Worm (Caenorhabditis elegans) whole organism, young adult: Measurements from ENCODE around the gene K05F1.10.
A peak's percentile ranks its signal among the peaks of the same experiment; 100 is the strongest.

ENCODE experiments used
- B0035.1 ChIP-seq: sonication (generic microtip); optimal IDR thresholded peaks from 2 replicates; lab custom pipeline; 2016; ENCODE audit warnings: missing genetic modification characterization, mild to moderate bottlenecking, missing compliant biosample characterization, missing genotype, missing genetic modification reagents
- B0261.1 ChIP-seq: sonication (generic microtip); optimal IDR thresholded peaks from 2 replicates; lab custom pipeline; 2016; ENCODE audit warnings: mild to moderate bottlenecking, missing genetic modification characterization, moderate library complexity, missing compliant biosample characterization
- C06A6.2 ChIP-seq: fragments of 200-800 bp; sonication (Bioruptor generic); conservative IDR thresholded peaks from 2 replicates; pipeline ENCODE4 v1.3.6; 2022; ENCODE audit warnings: missing genetic modification characterization, missing compliant biosample characterization
- D2030.7 ChIP-seq: fragments of 200-800 bp; sonication (Bioruptor generic); IDR thresholded peaks from 2 replicates; pipeline ENCODE4 v1.3.6; 2022; ENCODE audit warnings: missing genetic modification reagents, missing genetic modification characterization, missing compliant biosample characterization
- F55B11.4 ChIP-seq: sonication (generic microtip); optimal IDR thresholded peaks from 2 replicates; lab custom pipeline; 2016; ENCODE audit warnings: missing compliant biosample characterization, missing genetic modification characterization, borderline replicate concordance; ENCODE audit not compliant: insufficient read depth
- F57A8.1 ChIP-seq: fragments of 200-800 bp; sonication (Bioruptor generic); optimal IDR thresholded peaks from 2 replicates; lab custom pipeline; 2018; ENCODE audit warnings: mild to moderate bottlenecking, missing genetic modification characterization, moderate library complexity, missing compliant biosample characterization
- K12H6.12 ChIP-seq: fragments of 200-800 bp; sonication (Bioruptor generic); optimal IDR thresholded peaks from 2 replicates; lab custom pipeline; 2018; ENCODE audit warnings: mild to moderate bottlenecking, missing genetic modification characterization, missing compliant biosample characterization
- T07F8.4 ChIP-seq: sonication (generic microtip); optimal IDR thresholded peaks from 2 replicates; lab custom pipeline; 2016; ENCODE audit warnings: mild to moderate bottlenecking, missing genetic modification characterization, moderate library complexity, missing compliant biosample characterization
- Y53G8AR.9 ChIP-seq: fragments of 200-800 bp; sonication (Bioruptor generic); conservative IDR thresholded peaks from 2 replicates; pipeline ENCODE4 v1.3.6; 2022; ENCODE audit warnings: missing genetic modification reagents, missing genetic modification characterization, missing compliant biosample characterization
- akir-1 ChIP-seq: fragments of 200-800 bp; sonication (Bioruptor generic); optimal IDR thresholded peaks from 2 replicates; lab custom pipeline; 2018; ENCODE audit warnings: mild to moderate bottlenecking, missing genetic modification characterization, moderate library complexity, missing compliant biosample characterization
- ama-1 ChIP-seq, 3 experiments: fragments of 150-350 bp in 1 of 3; sonication (generic microtip) in 2 of 3; optimal IDR thresholded peaks; 2 replicates each; lab custom pipeline; 2014 to 2018; ENCODE audit warnings: missing biosample characterization in 2 of 3, missing genetic modification characterization in 2 of 3, missing genetic modification reagents in 2 of 3
- attf-5 ChIP-seq: fragments of 200-800 bp; sonication (Bioruptor generic); optimal IDR thresholded peaks from 2 replicates; lab custom pipeline; 2018; ENCODE audit warnings: mild to moderate bottlenecking, missing genetic modification characterization, missing compliant biosample characterization
- bed-2 ChIP-seq: fragments of 200-800 bp; sonication (Bioruptor generic); IDR thresholded peaks from 2 replicates; pipeline ENCODE4 v1.3.6; 2022; ENCODE audit warnings: missing genetic modification reagents, missing genetic modification characterization, missing compliant biosample characterization
- ccch-3 ChIP-seq: fragments of 200-800 bp; sonication (Bioruptor generic); optimal IDR thresholded peaks from 2 replicates; lab custom pipeline; 2018; ENCODE audit warnings: mild to moderate bottlenecking, missing genetic modification characterization, missing compliant biosample characterization
- ceh-79 ChIP-seq: sonication (generic microtip); optimal IDR thresholded peaks from 2 replicates; lab custom pipeline; 2017; ENCODE audit warnings: mild to moderate bottlenecking, missing genetic modification characterization, missing compliant biosample characterization
- ceh-91 ChIP-seq: fragments of 200-800 bp; sonication (Bioruptor generic); IDR thresholded peaks from 2 replicates; pipeline ENCODE4 v1.3.6; 2022; ENCODE audit warnings: missing genetic modification reagents, missing genetic modification characterization, missing compliant biosample characterization
- chd-7 ChIP-seq: sonication (generic microtip); optimal IDR thresholded peaks from 2 replicates; lab custom pipeline; 2016; ENCODE audit warnings: mild to moderate bottlenecking, missing genetic modification characterization, moderate library complexity, missing compliant biosample characterization
- egrh-3 ChIP-seq: fragments of 200-800 bp; sonication (Bioruptor generic); IDR thresholded peaks from 2 replicates; pipeline ENCODE4 v1.3.6; 2022; ENCODE audit warnings: missing genetic modification reagents, missing genetic modification characterization, missing compliant biosample characterization
- ekl-4 ChIP-seq: fragments of 200-800 bp; sonication (Bioruptor generic); IDR thresholded peaks from 2 replicates; pipeline ENCODE4 v1.3.6; 2022; ENCODE audit warnings: missing genetic modification reagents, missing genetic modification characterization, missing compliant biosample characterization
- ets-4 ChIP-seq: fragments of 200-800 bp; sonication (Bioruptor generic); optimal IDR thresholded peaks from 2 replicates; lab custom pipeline; 2018; ENCODE audit warnings: mild to moderate bottlenecking, missing genetic modification characterization, missing compliant biosample characterization
- gei-17 ChIP-seq: fragments of 200-800 bp; sonication (Bioruptor generic); optimal IDR thresholded peaks from 2 replicates; lab custom pipeline; 2018; ENCODE audit warnings: mild to moderate bottlenecking, missing genetic modification characterization, missing compliant biosample characterization
- him-1 ChIP-seq: sonication (generic microtip); optimal IDR thresholded peaks from 2 replicates; lab custom pipeline; 2016; ENCODE audit warnings: missing genotype, missing genetic modification reagents, missing genetic modification characterization, missing compliant biosample characterization
- hmg-1.2 ChIP-seq: fragments of 200-800 bp; sonication (Bioruptor generic); IDR thresholded peaks from 2 replicates; pipeline ENCODE4 v1.3.6; 2022; ENCODE audit warnings: missing genetic modification reagents, missing genetic modification characterization, missing compliant biosample characterization
- let-607 ChIP-seq, 2 experiments: fragments of 200-800 bp in 1 of 2; sonication (Bioruptor generic) in 1 of 2; sonication (generic microtip) in 1 of 2; optimal IDR thresholded peaks; 2 replicates each; lab custom pipeline; 2016 to 2018; ENCODE audit warnings: mild to moderate bottlenecking in 2 of 2, missing compliant biosample characterization in 2 of 2, missing genetic modification characterization in 2 of 2, moderate library complexity in 2 of 2, missing genotype in 1 of 2
- lin-40 ChIP-seq: sonication (generic microtip); optimal IDR thresholded peaks from 2 replicates; lab custom pipeline; 2016; ENCODE audit warnings: missing genetic modification characterization, mild to moderate bottlenecking, missing compliant biosample characterization, missing genotype, missing genetic modification reagents
- mel-28 ChIP-seq: sonication (generic microtip); optimal IDR thresholded peaks from 2 replicates; lab custom pipeline; 2016; ENCODE audit warnings: borderline replicate concordance, mild to moderate bottlenecking, missing genetic modification characterization, missing compliant biosample characterization
- mes-4 ChIP-seq: sonication (generic microtip); optimal IDR thresholded peaks from 2 replicates; lab custom pipeline; 2016; ENCODE audit warnings: missing genotype, missing genetic modification characterization, missing compliant biosample characterization
- nfya-1 ChIP-seq: sonication (generic microtip); optimal IDR thresholded peaks from 2 replicates; lab custom pipeline; 2017; ENCODE audit warnings: antibody characterized with exemption, missing compliant biosample characterization, missing genetic modification characterization, borderline replicate concordance; ENCODE audit not compliant: insufficient read depth
- nfya-2 ChIP-seq: fragments of 200-800 bp; sonication (Bioruptor generic); IDR thresholded peaks from 2 replicates; pipeline ENCODE4 v1.3.6; 2022; ENCODE audit warnings: missing genetic modification reagents, missing genetic modification characterization, missing compliant biosample characterization
- nfyb-1 ChIP-seq: fragments of 200-800 bp; sonication (Bioruptor generic); IDR thresholded peaks from 2 replicates; pipeline ENCODE4 v1.3.6; 2022; ENCODE audit warnings: missing genetic modification reagents, missing genetic modification characterization, missing compliant biosample characterization
- nhr-27 ChIP-seq: fragments of 200-800 bp; sonication (Bioruptor generic); optimal IDR thresholded peaks from 2 replicates; lab custom pipeline; 2018; ENCODE audit warnings: mild to moderate bottlenecking, missing genetic modification characterization, moderate library complexity, missing compliant biosample characterization
- pbrm-1 ChIP-seq: fragments of 200-800 bp; sonication (Bioruptor generic); IDR thresholded peaks from 2 replicates; pipeline ENCODE4 v1.3.6; 2022; ENCODE audit warnings: missing genetic modification reagents, missing genetic modification characterization, missing compliant biosample characterization
- pha-4 ChIP-seq: fragments of 150-350 bp; sonication (generic microtip); optimal IDR thresholded peaks from 2 replicates; lab custom pipeline; 2014; ENCODE audit warnings: missing biosample characterization, missing genetic modification reagents, missing genetic modification characterization
- rpc-1 ChIP-seq, 2 experiments: fragments of 150-350 bp in 1 of 2; sonication (generic microtip) in 1 of 2; optimal IDR thresholded peaks; 2 replicates each; lab custom pipeline; 2014 to 2018; ENCODE audit warnings: missing biosample characterization in 1 of 2, missing genetic modification characterization in 1 of 2, missing genetic modification reagents in 1 of 2, missing genotype in 1 of 2
- sdz-38 ChIP-seq: sonication (generic microtip); optimal IDR thresholded peaks from 2 replicates; lab custom pipeline; 2016; ENCODE audit warnings: missing genotype, missing genetic modification characterization, missing compliant biosample characterization
- snpc-1.1 ChIP-seq: sonication (generic microtip); optimal IDR thresholded peaks from 2 replicates; lab custom pipeline; 2017; ENCODE audit warnings: missing genetic modification characterization, mild to moderate bottlenecking, missing compliant biosample characterization, antibody characterized with exemption, moderate library complexity, missing genotype, missing genetic modification reagents; ENCODE audit not compliant: insufficient read depth
- snpc-4 ChIP-seq, 5 experiments: fragments of 150-350 bp in 1 of 5; sonication (generic microtip) in 4 of 5; optimal IDR thresholded peaks; 2 replicates each; lab custom pipeline; 2014 to 2018; ENCODE audit warnings: missing genetic modification characterization in 5 of 5, missing biosample characterization in 3 of 5, antibody characterized with exemption in 2 of 5, mild to moderate bottlenecking in 2 of 5, missing compliant biosample characterization in 2 of 5, missing genotype in 2 of 5, moderate library complexity in 2 of 5, missing genetic modification reagents in 1 of 5
- sptf-2 ChIP-seq: fragments of 200-800 bp; sonication (Bioruptor generic); optimal IDR thresholded peaks from 2 replicates; lab custom pipeline; 2018; ENCODE audit warnings: mild to moderate bottlenecking, missing genetic modification characterization, missing compliant biosample characterization
- unc-130 ChIP-seq: sonication (generic microtip); optimal IDR thresholded peaks from 2 replicates; lab custom pipeline; 2016; ENCODE audit warnings: missing genetic modification reagents, missing genetic modification characterization, missing compliant biosample characterization
- unc-62 ChIP-seq: fragments of 150-350 bp; optimal IDR thresholded peaks from 2 replicates; lab custom pipeline; 2014; ENCODE audit warnings: missing biosample characterization, missing genetic modification reagents, missing genetic modification characterization
- zim-3 ChIP-seq: sonication (generic microtip); optimal IDR thresholded peaks from 2 replicates; lab custom pipeline; 2017; ENCODE audit warnings: mild to moderate bottlenecking, missing genetic modification characterization, moderate library complexity, missing compliant biosample characterization
- ztf-18 ChIP-seq: sonication (generic microtip); optimal IDR thresholded peaks from 2 replicates; lab custom pipeline; 2016; ENCODE audit warnings: missing genotype, mild to moderate bottlenecking, missing genetic modification characterization, missing compliant biosample characterization
- ztf-22 ChIP-seq: fragments of 200-800 bp; sonication (Bioruptor generic); optimal IDR thresholded peaks from 2 replicates; lab custom pipeline; 2018; ENCODE audit warnings: mild to moderate bottlenecking, missing genetic modification characterization, moderate library complexity, missing compliant biosample characterization
- ztf-28 ChIP-seq: fragments of 200-800 bp; sonication (Bioruptor generic); IDR thresholded peaks from 2 replicates; pipeline ENCODE4 v1.3.6; 2022; ENCODE audit warnings: missing genetic modification reagents, missing genetic modification characterization, missing compliant biosample characterization

The K05F1.10 gene

ce11 chrII:5820282-5820762, 15.0 kb upstream of the K05F1.10 start, which contains the start of gene ehs-1:
ehs-1 (plus strand) TSS chrII:5820712.
- TF ChIP-seq hmg-1.2 (GFP tag; lab: Robert Waterston, UW) (0 out of 2 replicates have a peak, but pooled peaks have one; percentile 4), nfyb-1 (GFP tag; lab: Robert Waterston, UW) (0 out of 2 replicates have a peak, but pooled peaks have one; percentile 8), B0261.1 (tag; lab: Kevin White, UChicago) (no peak), D2030.7 (GFP tag; lab: Robert Waterston, UW) (no peak), pbrm-1 (GFP tag; lab: Robert Waterston, UW) (no peak), unc-130 (GFP tag; lab: Kevin White, UChicago) (no peak), mel-28 (tag; lab: Kevin White, UChicago) (no peak), let-607 (tag; optimal IDR thresholded peaks at IDR 0.05; lab: Kevin White, UChicago) (no peak)

ce11 chrII:5819655-5820054, 14.4 kb upstream of the K05F1.10 start:
- TF ChIP-seq gei-17 (GFP tag; lab: Kevin White, UChicago), result no peak
- TF ChIP-seq ets-4, result no peak
- no peak for TF ChIP-seq F55B11.4 (tag; lab: Kevin White, UChicago)
- no peak for TF ChIP-seq B0261.1 (tag; lab: Kevin White, UChicago)
- no peak for TF ChIP-seq mes-4 (tag; lab: Kevin White, UChicago)
- no peak for TF ChIP-seq ztf-22 (GFP tag; lab: Kevin White, UChicago)
- peak; percentile 31 for TF ChIP-seq attf-5 (GFP tag; lab: Kevin White, UChicago)
- no peak for TF ChIP-seq nhr-27 (tag; lab: Kevin White, UChicago)
- no peak for TF ChIP-seq ceh-79 (tag; lab: Kevin White, UChicago)
- no peak for TF ChIP-seq rpc-1 (optimal IDR thresholded peaks at IDR 0.05; lab: Kevin White, UChicago)
- TF ChIP-seq rpc-1 (tag; optimal IDR thresholded peaks at IDR 0.05; lab: Kevin White, UChicago), result no peak
- TF ChIP-seq chd-7 (tag; lab: Kevin White, UChicago), result no peak
- no peak for TF ChIP-seq Y53G8AR.9 (GFP tag; lab: Robert Waterston, UW)
- TF ChIP-seq unc-62 (GFP tag; lab: Kevin White, UChicago), result no peak
- no peak for TF ChIP-seq sdz-38 (tag; lab: Kevin White, UChicago)
- no peak for TF ChIP-seq sptf-2 (GFP tag; lab: Kevin White, UChicago)
- TF ChIP-seq lin-40 (tag; lab: Kevin White, UChicago), result no peak
- TF ChIP-seq K12H6.12 (tag; lab: Kevin White, UChicago), result no peak
- TF ChIP-seq hmg-1.2 (GFP tag; lab: Robert Waterston, UW), result peak; percentile 21; the same call in 1 of the 2 replicates
- TF ChIP-seq snpc-1.1, result no peak
- TF ChIP-seq F57A8.1, result no peak
- no peak for TF ChIP-seq snpc-4 (GFP tag; optimal IDR thresholded peaks at IDR 0.05; lab: Kevin White, UChicago)
- no peak for TF ChIP-seq snpc-4 (tag; optimal IDR thresholded peaks at IDR 0.05; lab: Kevin White, UChicago)
- TF ChIP-seq bed-2 (GFP tag; lab: Robert Waterston, UW), result 0 out of 2 replicates have a peak, but pooled peaks have one; percentile 24
- 0 out of 2 replicates have a peak, but pooled peaks have one; percentile 61 for TF ChIP-seq ztf-28 (GFP tag; lab: Robert Waterston, UW)
- TF ChIP-seq ceh-91 (GFP tag; lab: Robert Waterston, UW), result 0 out of 2 replicates have a peak, but pooled peaks have one; percentile 55
- TF ChIP-seq C06A6.2 (GFP tag; lab: Robert Waterston, UW), result no peak
- TF ChIP-seq zim-3 (tag; lab: Kevin White, UChicago), result no peak
- peak; percentile 40 for TF ChIP-seq him-1 (tag; lab: Kevin White, UChicago)
- TF ChIP-seq ekl-4 (GFP tag; lab: Robert Waterston, UW), result no peak
- TF ChIP-seq T07F8.4 (tag; lab: Kevin White, UChicago), result no peak
- no peak for TF ChIP-seq pha-4 (tag; lab: Kevin White, UChicago)
- no peak for TF ChIP-seq nfya-1 (tag; lab: Kevin White, UChicago)
- TF ChIP-seq B0035.1 (tag; lab: Kevin White, UChicago), result no peak
- TF ChIP-seq ccch-3 (GFP tag; lab: Kevin White, UChicago), result no peak
- TF ChIP-seq ama-1 (optimal IDR thresholded peaks at IDR 0.05; lab: Kevin White, UChicago), result no peak
- TF ChIP-seq ama-1 (GFP tag; optimal IDR thresholded peaks at IDR 0.05; lab: Kevin White, UChicago), result no peak
- TF ChIP-seq egrh-3, result no peak
- no peak for TF ChIP-seq nfya-2 (GFP tag; lab: Robert Waterston, UW)
- no peak for TF ChIP-seq ztf-18
- no peak for TF ChIP-seq akir-1 (GFP tag; lab: Kevin White, UChicago)
